Worm (Caenorhabditis elegans) whole organism, L3 larva: ENCODE results near the gene R06F6.12.
A peak's percentile ranks its signal among the peaks of the same experiment; 100 is the strongest.

ENCODE experiments used
- jun-1 ChIP-seq: fragments of 150-350 bp; optimal IDR thresholded peaks from 2 replicates; lab custom pipeline; 2014; ENCODE audit warnings: missing biosample characterization, missing genetic modification reagents, missing genetic modification characterization
- pha-4 ChIP-seq: fragments of 150-350 bp; optimal IDR thresholded peaks from 2 replicates; lab custom pipeline; 2014; ENCODE audit warnings: missing biosample characterization, missing genetic modification reagents, missing genetic modification characterization

DNA sequence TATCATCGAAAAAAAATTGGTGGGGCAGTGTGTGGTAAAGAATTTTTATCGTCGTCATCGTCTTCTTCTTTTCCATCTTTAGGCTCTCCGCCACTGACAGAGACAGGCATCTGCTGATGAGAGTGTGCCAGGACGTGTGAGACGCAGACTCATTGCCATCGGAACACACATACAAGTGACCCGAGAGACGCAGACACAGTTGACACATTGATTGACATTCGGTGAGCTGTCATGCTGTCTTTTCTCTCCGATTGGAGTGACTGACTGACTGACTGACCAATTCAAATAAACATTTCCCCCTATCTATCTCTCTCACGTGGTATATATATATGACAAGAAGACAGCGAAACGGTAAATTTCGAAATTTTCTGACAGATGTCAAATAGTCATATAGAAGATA lies 27.2 kb upstream of the R06F6.12 start:
- TF ChIP-seq pha-4 (tag; lab: Kevin White, UChicago) = peak; percentile 86
- peak; percentile 67 for TF ChIP-seq jun-1 (tag; lab: Kevin White, UChicago)
